Worm (Caenorhabditis elegans): Measurements from ENCODE around the gene F45B8.5.

F45B8.5 gene

ce11 chrX:14988160-14988559 lies 22.3 kb downstream of the F45B8.5 start:
- peak; percentile 74 for TF ChIP-seq snpc-4 (tag; optimal IDR thresholded peaks at IDR 0.05)
- TF ChIP-seq nhr-25 (tag; optimal IDR thresholded peaks at IDR 0.05): no peak

ce11 chrX:14991280-14991679 lies 25.4 kb downstream of the F45B8.5 start, which contains the start of gene iglr-1:
TSS of gene iglr-1 (minus strand) at chrX:14991380.
- TF ChIP-seq sem-4 (tag; optimal IDR thresholded peaks at IDR 0.05) (no peak), gmeb-1 (tag; optimal IDR thresholded peaks at IDR 0.05) (no peak), nhr-237 (tag; optimal IDR thresholded peaks at IDR 0.05) (no peak), peb-1 (tag; optimal IDR thresholded peaks at IDR 0.05) (no peak), ceh-16 (tag; optimal IDR thresholded peaks at IDR 0.05) (no peak), nhr-12 (tag; optimal IDR thresholded peaks at IDR 0.05) (no peak), nhr-23 (tag; optimal IDR thresholded peaks at IDR 0.05) (no peak), nhr-77 (tag; optimal IDR thresholded peaks at IDR 0.05) (no peak), snpc-4 (tag; optimal IDR thresholded peaks at IDR 0.05) (no peak)

ce11 chrX:14993744-14994143 lies 27.9 kb downstream of the F45B8.5 start:
- TF ChIP-seq ztf-1 (GFP tag; conservative IDR thresholded peaks at IDR 0.05) (no peak), lin-11 (tag; optimal IDR thresholded peaks at IDR 0.05) (no peak), dmd-4 (tag; optimal IDR thresholded peaks at IDR 0.05) (no peak), F13H6.1 (tag; optimal IDR thresholded peaks at IDR 0.05) (no peak), nhr-23 (tag; optimal IDR thresholded peaks at IDR 0.05) (no peak), nhr-10 (tag; optimal IDR thresholded peaks at IDR 0.05) (no peak), nhr-77 (tag; optimal IDR thresholded peaks at IDR 0.05) (no peak), ztf-4 (tag; optimal IDR thresholded peaks at IDR 0.05) (no peak), zag-1 (tag; optimal IDR thresholded peaks at IDR 0.05) (no peak), nhr-25 (tag; optimal IDR thresholded peaks at IDR 0.05) (no peak), nhr-21 (tag; optimal IDR thresholded peaks at IDR 0.05) (no peak), ceh-16 (tag; optimal IDR thresholded peaks at IDR 0.05) (no peak), nhr-6 (tag; optimal IDR thresholded peaks at IDR 0.05) (no peak), fos-1 (tag; optimal IDR thresholded peaks at IDR 0.05) (no peak), skn-1 (tag; optimal IDR thresholded peaks at IDR 0.05) (no peak), Y55F3AM.14 (GFP tag; optimal IDR thresholded peaks at IDR 0.05) (no peak), egl-27 (tag; optimal IDR thresholded peaks at IDR 0.05) (no peak), nhr-129 (tag; optimal IDR thresholded peaks at IDR 0.05) (no peak), unc-62 (GFP tag; optimal IDR thresholded peaks at IDR 0.05) (no peak)

- TF ChIP-seq ztf-11 (tag; optimal IDR thresholded peaks at IDR 0.05): no peak
Measured at ce11 chrX:14999101-14999500, 33.2 kb downstream of the F45B8.5 start, which contains the start of gene cutl-3. TSS of gene cutl-3 (minus strand) at chrX:14999201.

ce11 chrX:15003891-15004550 lies 38.2 kb downstream of the F45B8.5 start, which contains the start of gene slc-25A18.1:
TSS of gene slc-25A18.1 (minus strand) at chrX:15003941.
- TF ChIP-seq alr-1 (tag; optimal IDR thresholded peaks at IDR 0.05): no peak
- no peak for TF ChIP-seq nhr-10 (tag; optimal IDR thresholded peaks at IDR 0.05)
- no peak for TF ChIP-seq C34F6.9 (tag; optimal IDR thresholded peaks at IDR 0.05)
- TF ChIP-seq nhr-237 (tag; optimal IDR thresholded peaks at IDR 0.05): no peak
- TF ChIP-seq ztf-4 (tag; optimal IDR thresholded peaks at IDR 0.05): no peak
- no peak for TF ChIP-seq ztf-11 (tag; optimal IDR thresholded peaks at IDR 0.05)
- no peak for TF ChIP-seq crh-2 (tag; optimal IDR thresholded peaks at IDR 0.05)
- TF ChIP-seq zag-1 (tag; optimal IDR thresholded peaks at IDR 0.05): no peak
- TF ChIP-seq nhr-23 (tag; optimal IDR thresholded peaks at IDR 0.05): no peak
- no peak for TF ChIP-seq mdl-1 (tag; optimal IDR thresholded peaks at IDR 0.05)

ce11 chrX:15006847-15007358 lies 41.0 kb downstream of the F45B8.5 start, which contains the start of gene ergi-2:
TSS of gene ergi-2 (minus strand) at chrX:15007308.
- TF ChIP-seq unc-55 (GFP tag; optimal IDR thresholded peaks at IDR 0.05) (peak; percentile 35), lin-39 (tag; optimal IDR thresholded peaks at IDR 0.05) (no peak), nhr-12 (tag; optimal IDR thresholded peaks at IDR 0.05) (no peak), Y55F3AM.14 (GFP tag; optimal IDR thresholded peaks at IDR 0.05) (no peak), crh-2 (tag; optimal IDR thresholded peaks at IDR 0.05) (peak; percentile 43), fos-1 (tag; optimal IDR thresholded peaks at IDR 0.05) (peak; percentile 23), peb-1 (tag; optimal IDR thresholded peaks at IDR 0.05) (no peak), aly-2 (tag; optimal IDR thresholded peaks at IDR 0.05) (no peak), lsy-2 (tag; optimal IDR thresholded peaks at IDR 0.05) (no peak), nhr-129 (tag; optimal IDR thresholded peaks at IDR 0.05) (peak; percentile 46), C34F6.9 (tag; optimal IDR thresholded peaks at IDR 0.05) (peak; percentile 32)

Data from whole organism, L2 larva.